Worm (Caenorhabditis elegans) whole organism, L1 larva: ENCODE results near the gene Y102A11A.3.

Experiments
- dpl-1 ChIP-seq, 3 experiments: fragments of 150-350 bp in 2 of 3; sonication (generic microtip) in 1 of 3; optimal IDR thresholded peaks; 2 replicates each; lab custom pipeline; 2014 to 2017; ENCODE audit warnings: missing biosample characterization in 3 of 3, missing genetic modification characterization in 3 of 3, missing genetic modification reagents in 3 of 3
- egl-27 ChIP-seq, 2 experiments: fragments of 150-350 bp in 1 of 2; sonication (generic microtip); optimal IDR thresholded peaks; 3 replicates each; lab custom pipeline; 2017 to 2018; ENCODE audit warnings: missing biosample characterization in 2 of 2, missing genetic modification characterization in 2 of 2, missing genetic modification reagents in 2 of 2
- fos-1 ChIP-seq: fragments of 150-350 bp; optimal IDR thresholded peaks from 2 replicates; lab custom pipeline; 2014; ENCODE audit warnings: missing biosample characterization, missing genetic modification characterization
- lin-39 ChIP-seq: fragments of 150-350 bp; optimal IDR thresholded peaks from 2 replicates; lab custom pipeline; 2014; ENCODE audit warnings: missing biosample characterization, missing genetic modification reagents, missing genetic modification characterization
- nhr-84 ChIP-seq: sonication (generic microtip); optimal IDR thresholded peaks from 2 replicates; lab custom pipeline; 2017; ENCODE audit warnings: missing biosample characterization, missing genetic modification characterization
- zag-1 ChIP-seq: fragments of 150-350 bp; optimal IDR thresholded peaks from 2 replicates; lab custom pipeline; 2014; ENCODE audit warnings: missing biosample characterization, missing genetic modification characterization

DNA sequence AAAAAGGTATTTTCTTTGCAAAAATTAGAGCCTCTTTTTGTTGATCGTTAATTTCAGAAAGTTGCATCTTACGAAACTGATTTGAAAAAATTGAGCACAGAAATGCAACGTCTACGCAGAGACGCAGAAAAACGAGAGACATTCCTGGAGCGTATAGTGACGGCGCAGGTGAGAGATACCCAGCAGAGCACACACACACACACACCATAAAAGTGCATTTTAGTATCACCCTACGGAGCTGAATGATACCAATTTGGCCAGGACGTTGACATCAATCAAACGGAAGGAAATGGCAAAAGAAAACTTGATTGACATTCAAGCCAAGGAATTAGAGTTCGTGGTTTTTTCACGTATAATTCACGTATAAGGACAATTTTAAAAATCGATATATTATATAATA lies 4.4 kb upstream of the Y102A11A.3 start:
- no peak for TF ChIP-seq fos-1
- no peak for TF ChIP-seq lin-39
- TF ChIP-seq egl-27 (tag; optimal IDR thresholded peaks at IDR 0.05; lab: Kevin White, UChicago): no peak
- no peak for TF ChIP-seq dpl-1 (GFP tag; optimal IDR thresholded peaks at IDR 0.05; lab: Kevin White, UChicago)
- no peak for TF ChIP-seq nhr-84 (tag; lab: Kevin White, UChicago)
- TF ChIP-seq zag-1: no peak
